Worm (Caenorhabditis elegans) whole organism, mixed stage, embryonic: ENCODE measurements around the gene dagl-2.

ENCODE experiments used
- lsy-2 ChIP-seq: fragments of 150-350 bp; optimal IDR thresholded peaks from 2 replicates; lab custom pipeline; 2014; ENCODE audit warnings: missing biosample characterization, missing genetic modification characterization
- mls-2 ChIP-seq: sonication (generic microtip); optimal IDR thresholded peaks from 2 replicates; lab custom pipeline; 2016; ENCODE audit warnings: mild to moderate bottlenecking, missing genetic modification characterization, moderate library complexity, missing compliant biosample characterization
- nhr-12 ChIP-seq: fragments of 150-350 bp; optimal IDR thresholded peaks from 2 replicates; lab custom pipeline; 2014; ENCODE audit warnings: missing biosample characterization, missing genetic modification characterization
- unc-62 ChIP-seq: fragments of 150-350 bp; optimal IDR thresholded peaks from 2 replicates; lab custom pipeline; 2014; ENCODE audit warnings: missing biosample characterization, missing genetic modification reagents, missing genetic modification characterization
- ztf-11 ChIP-seq: fragments of 150-350 bp; optimal IDR thresholded peaks from 2 replicates; lab custom pipeline; 2014; ENCODE audit warnings: missing biosample characterization, missing genetic modification characterization

ce11 chrIII:744459-744858, 38.6 kb downstream of the dagl-2 start:
- no peak for TF ChIP-seq nhr-12
- no peak for TF ChIP-seq lsy-2
- TF ChIP-seq mls-2 (tag; lab: Kevin White, UChicago), result no peak
- TF ChIP-seq unc-62 (GFP tag; lab: Kevin White, UChicago), result no peak
- TF ChIP-seq ztf-11 (tag; lab: Kevin White, UChicago), result no peak
